Fruit fly (Drosophila melanogaster): ENCODE results near the gene CG34109.

dm6 chr2L:10130763-10131162 is 36.9 kb downstream of the CG34109 start:
- TF ChIP-seq CTCF (optimal IDR thresholded peaks at IDR 0.05) (no peak), CG8478 (optimal IDR thresholded peaks at IDR 0.05) (no peak)

Data from S2 (cell line).